Fruit fly (Drosophila melanogaster): ENCODE results near the gene CG14693.

The CG14693 gene

DNA sequence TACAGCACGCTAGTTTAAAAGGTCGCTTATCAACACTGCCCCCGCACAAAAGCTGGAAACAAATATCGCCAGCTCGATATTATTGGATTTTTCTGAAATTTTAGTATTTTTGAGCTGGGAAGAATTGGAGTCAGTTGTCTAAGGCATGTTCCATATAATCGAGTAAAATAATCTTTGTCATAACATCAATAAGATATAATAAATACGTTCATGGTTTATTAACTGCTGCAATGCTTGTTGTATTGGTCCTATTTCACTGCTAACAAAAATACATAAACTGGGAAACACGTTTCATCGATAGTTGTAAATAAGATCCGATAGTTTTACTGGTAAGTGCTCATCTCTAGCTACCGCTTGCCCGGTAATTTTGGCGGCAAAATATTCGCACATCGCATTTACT lies 26.7 kb downstream of the CG14693 start, which contains the start of the genes Art1 and Mcm5:
TSS of gene Art1 (minus strand) at position 41 of the 400 bp plus-strand sequence.
TSS of gene Mcm5 (plus strand) at position 339 of the 400 bp plus-strand sequence.
- TF ChIP-seq CG43689 (GFP tag; IDR thresholded peaks at IDR 0.05) = no peak
- TF ChIP-seq CG13624 (GFP tag; optimal IDR thresholded peaks at IDR 0.05) = peak; percentile 63
- peak; percentile 77 for TF ChIP-seq zfh2 (GFP tag; optimal IDR thresholded peaks at IDR 0.05)
- TF ChIP-seq nau (GFP tag; optimal IDR thresholded peaks at IDR 0.05) = no peak
- TF ChIP-seq CG10147 (GFP tag; optimal IDR thresholded peaks at IDR 0.05) = peak; percentile 64
- TF ChIP-seq E2f1 (GFP tag; IDR thresholded peaks at IDR 0.05) = peak; percentile 74
- TF ChIP-seq Lpt (GFP tag; optimal IDR thresholded peaks at IDR 0.05) = no peak
- peak; percentile 80 for TF ChIP-seq Opbp (GFP tag; IDR thresholded peaks at IDR 0.05; ENCODE audit: partially characterized antibody)
- TF ChIP-seq CG7556 (GFP tag; optimal IDR thresholded peaks at IDR 0.05) = no peak
- peak; percentile 77 for TF ChIP-seq trem (tag; optimal IDR thresholded peaks at IDR 0.05)
- TF ChIP-seq CG42726 (GFP tag; IDR thresholded peaks at IDR 0.05; ENCODE audit: partially characterized antibody) = peak; percentile 44; the same call in 1 of the 2 replicates
- peak; percentile 83 for TF ChIP-seq row (GFP tag; IDR thresholded peaks at IDR 0.05)
- peak; percentile 85 for TF ChIP-seq Dip3 (GFP tag; optimal IDR thresholded peaks at IDR 0.05)
- TF ChIP-seq CG10209 (GFP tag; optimal IDR thresholded peaks at IDR 0.05) = no peak
- TF ChIP-seq CG3847 (GFP tag; IDR thresholded peaks at IDR 0.05) = peak; percentile 62
- no peak for TF ChIP-seq oc (tag; optimal IDR thresholded peaks at IDR 0.05)
- TF ChIP-seq corto (GFP tag; optimal IDR thresholded peaks at IDR 0.05) = no peak
- peak; percentile 98 for TF ChIP-seq CG10267 (tag; optimal IDR thresholded peaks at IDR 0.05)
- TF ChIP-seq CG11696 (GFP tag; IDR thresholded peaks at IDR 0.05) = no peak
- TF ChIP-seq CG18599 (GFP tag; optimal IDR thresholded peaks at IDR 0.05) = peak; percentile 17
- peak; percentile 70 for TF ChIP-seq sob (GFP tag; IDR thresholded peaks at IDR 0.05)
- TF ChIP-seq lmd (GFP tag; IDR thresholded peaks at IDR 0.05) = no peak; the same call in 1 of the 2 replicates
- peak; percentile 75; the same call in 2 of the 3 replicates for TF ChIP-seq zen2 (GFP tag; IDR thresholded peaks at IDR 0.05; ENCODE audit: partially characterized antibody)
- TF ChIP-seq HLH54F (GFP tag; optimal IDR thresholded peaks at IDR 0.05) = peak; percentile 60
- no peak for TF ChIP-seq CG31441 (GFP tag; IDR thresholded peaks at IDR 0.05)
- peak; percentile 96 for TF ChIP-seq CG13287 (GFP tag; IDR thresholded peaks at IDR 0.05; ENCODE audit: partially characterized antibody)
- no peak for TF ChIP-seq kah (GFP tag; optimal IDR thresholded peaks at IDR 0.05)
- 0 out of 3 replicates have a peak, but pooled peaks have one; percentile 18 for TF ChIP-seq Aef1 (GFP tag; IDR thresholded peaks at IDR 0.05)
- TF ChIP-seq CG7963 (GFP tag; IDR thresholded peaks at IDR 0.05; ENCODE audit: partially characterized antibody) = peak; percentile 71; the same call in 1 of the 3 replicates
- peak; percentile 95 for TF ChIP-seq CG2129 (GFP tag; IDR thresholded peaks at IDR 0.05; ENCODE audit: partially characterized antibody)
- TF ChIP-seq CG16815 (GFP tag; optimal IDR thresholded peaks at IDR 0.05) = no peak
- TF ChIP-seq CG12071 (GFP tag; optimal IDR thresholded peaks at IDR 0.05) = no peak
- TF ChIP-seq zfh1 (GFP tag; IDR thresholded peaks at IDR 0.05) = no peak
- TF ChIP-seq Optix (GFP tag; IDR thresholded peaks at IDR 0.05) = no peak
- TF ChIP-seq Doc3 (GFP tag; IDR thresholded peaks at IDR 0.05; ENCODE audit: partially characterized antibody) = peak; percentile 96
- peak; percentile 53 for TF ChIP-seq Rfx (GFP tag; IDR thresholded peaks at IDR 0.05)
- no peak for TF ChIP-seq sc (optimal IDR thresholded peaks at IDR 0.05)
- TF ChIP-seq sc (GFP tag; optimal IDR thresholded peaks at IDR 0.05) = no peak
- peak; percentile 50 for TF ChIP-seq Bteb2 (GFP tag; optimal IDR thresholded peaks at IDR 0.05)
- no peak for TF ChIP-seq Rx (GFP tag; IDR thresholded peaks at IDR 0.05)
- TF ChIP-seq B-H2 (GFP tag; optimal IDR thresholded peaks at IDR 0.05) = peak; percentile 7
- TF ChIP-seq Trl (optimal IDR thresholded peaks at IDR 0.05) = no peak
- peak; percentile 11 for TF ChIP-seq Trl (GFP tag; optimal IDR thresholded peaks at IDR 0.05)
- no peak for TF ChIP-seq trh (GFP tag; optimal IDR thresholded peaks at IDR 0.05)
- TF ChIP-seq CG18476 (GFP tag; optimal IDR thresholded peaks at IDR 0.05) = no peak
- peak; percentile 17; the same call in 1 of the 3 replicates for TF ChIP-seq croc (GFP tag; conservative IDR thresholded peaks at IDR 0.05)
- TF ChIP-seq eyg (GFP tag; optimal IDR thresholded peaks at IDR 0.05) = peak; percentile 14
- no peak for TF ChIP-seq Stat92E (GFP tag; optimal IDR thresholded peaks at IDR 0.05)
- peak; percentile 99 for TF ChIP-seq Dll (GFP tag; IDR thresholded peaks at IDR 0.05; ENCODE audit: partially characterized antibody)
- no peak for TF ChIP-seq prd (optimal IDR thresholded peaks at IDR 0.05)
- TF ChIP-seq prd (GFP tag; IDR thresholded peaks at IDR 0.05) = peak; percentile 19; the same call in 1 of the 3 replicates
